Fruit fly (Drosophila melanogaster) whole organism, embryonic: ENCODE data around the gene CG13407.
A peak's percentile ranks its signal among the peaks of the same experiment; 100 is the strongest.

Experiments used
- CG11695 ChIP-seq: fragments of 200-800 bp; sonication (Bioruptor generic); IDR thresholded peaks from 3 replicates; pipeline ENCODE4 v1.3.6; 2022; ENCODE audit warnings: missing biosample characterization, missing genetic modification characterization
- CG12236 ChIP-seq: fragments of 200-800 bp; sonication (Bioruptor generic); optimal IDR thresholded peaks from 2 replicates; lab custom pipeline; 2016; ENCODE audit warnings: missing biosample characterization, missing genetic modification characterization
- CG12942 ChIP-seq: fragments of 200-800 bp; sonication (Bioruptor generic); optimal IDR thresholded peaks from 3 replicates; lab custom pipeline; 2016; ENCODE audit warnings: missing biosample characterization, missing genetic modification characterization
- CG13287 ChIP-seq: fragments of 200-800 bp; sonication (Bioruptor generic); IDR thresholded peaks from 2 replicates; pipeline ENCODE4 v1.3.6; 2022; ENCODE audit warnings: missing biosample characterization, missing genetic modification characterization; ENCODE audit not compliant: partially characterized antibody
- CG14965 ChIP-seq: fragments of 200-800 bp; sonication (Bioruptor generic); optimal IDR thresholded peaks from 2 replicates; lab custom pipeline; 2016; ENCODE audit warnings: missing biosample characterization, missing genetic modification characterization, borderline replicate concordance
- CG15479 ChIP-seq: fragments of 200-800 bp; sonication (Bioruptor generic); optimal IDR thresholded peaks from 3 replicates; lab custom pipeline; 2019; ENCODE audit warnings: missing biosample characterization, mild to moderate bottlenecking, missing genetic modification characterization, moderate library complexity
- CG15514 ChIP-seq: fragments of 200-800 bp; sonication (Bioruptor generic); optimal IDR thresholded peaks from 3 replicates; lab custom pipeline; 2017; ENCODE audit warnings: missing biosample characterization, missing genetic modification characterization, mild to moderate bottlenecking, moderate library complexity, missing genetic modification reagents
- CG16813 ChIP-seq: fragments of 200-800 bp; sonication (Bioruptor generic); IDR thresholded peaks from 3 replicates; pipeline ENCODE4 v1.3.6; 2022; ENCODE audit warnings: missing biosample characterization, missing genetic modification characterization; ENCODE audit not compliant: partially characterized antibody
- CG18764 ChIP-seq: fragments of 200-800 bp; sonication (Bioruptor generic); optimal IDR thresholded peaks from 3 replicates; lab custom pipeline; 2016; ENCODE audit warnings: missing biosample characterization, missing genetic modification characterization
- CG4282 ChIP-seq: fragments of 200-800 bp; sonication (Bioruptor generic); optimal IDR thresholded peaks from 2 replicates; lab custom pipeline; 2016; ENCODE audit warnings: missing biosample characterization, missing genetic modification characterization
- CG4404 ChIP-seq: fragments of 200-800 bp; sonication (Bioruptor generic); IDR thresholded peaks from 2 replicates; pipeline ENCODE4 v1.3.6; 2022; ENCODE audit warnings: missing biosample characterization, missing genetic modification characterization
- CG5953 ChIP-seq: fragments of 200-800 bp; sonication (Bioruptor generic); IDR thresholded peaks from 2 replicates; pipeline ENCODE4 v1.3.6; 2022; ENCODE audit warnings: missing biosample characterization, missing genetic modification characterization
- CG6254 ChIP-seq: fragments of 200-800 bp; sonication (Bioruptor generic); optimal IDR thresholded peaks from 3 replicates; lab custom pipeline; 2017; ENCODE audit warnings: mild to moderate bottlenecking, missing biosample characterization, missing genetic modification reagents, missing genetic modification characterization
- CG7839 ChIP-seq: fragments of 200-800 bp; sonication (Bioruptor generic); optimal IDR thresholded peaks from 3 replicates; lab custom pipeline; 2018; ENCODE audit warnings: missing biosample characterization, mild to moderate bottlenecking, missing genetic modification characterization, moderate library complexity
- CG8765 ChIP-seq: fragments of 200-800 bp; sonication (Bioruptor generic); IDR thresholded peaks from 2 replicates; pipeline ENCODE4 v1.3.6; 2022; ENCODE audit warnings: missing biosample characterization, missing genetic modification characterization
- CG8924 ChIP-seq: fragments of 200-800 bp; optimal IDR thresholded peaks from 3 replicates; lab custom pipeline; 2019; ENCODE audit warnings: missing biosample characterization, mild to moderate bottlenecking, missing genetic modification characterization, moderate library complexity
- CG9727 ChIP-seq: fragments of 200-800 bp; sonication (Bioruptor generic); optimal IDR thresholded peaks from 3 replicates; lab custom pipeline; 2017; ENCODE audit warnings: missing biosample characterization, mild to moderate bottlenecking, missing genetic modification characterization
- CG9817 ChIP-seq: fragments of 200-800 bp; sonication (Bioruptor generic); optimal IDR thresholded peaks from 2 replicates; lab custom pipeline; 2018; ENCODE audit warnings: missing biosample characterization, mild to moderate bottlenecking, missing genetic modification characterization, moderate library complexity
- Dad ChIP-seq: fragments of 200-800 bp; sonication (Bioruptor generic); optimal IDR thresholded peaks from 3 replicates; lab custom pipeline; 2016; ENCODE audit warnings: missing biosample characterization, missing genetic modification characterization
- Dfd ChIP-seq, 2 experiments: fragments of >200 bp; optimal IDR thresholded peaks; 2 replicates each; lab custom pipeline; 2017; ENCODE audit warnings: missing biosample characterization in 2 of 2, missing genetic modification characterization in 2 of 2
- HLH3B ChIP-seq: fragments of 200-800 bp; sonication (Bioruptor generic); IDR thresholded peaks from 2 replicates; pipeline ENCODE4 v1.3.6; 2022; ENCODE audit warnings: missing biosample characterization, missing genetic modification characterization
- Hand ChIP-seq: fragments of 200-800 bp; sonication (Bioruptor generic); optimal IDR thresholded peaks from 2 replicates; lab custom pipeline; 2017; ENCODE audit warnings: mild to moderate bottlenecking, missing biosample characterization, missing genetic modification reagents, missing genetic modification characterization
- Hr3 ChIP-seq: fragments of 200-800 bp; sonication (Bioruptor generic); optimal IDR thresholded peaks from 3 replicates; lab custom pipeline; 2016; ENCODE audit warnings: missing biosample characterization, missing genetic modification characterization
- Hsf ChIP-seq: fragments of 200-800 bp; sonication (Bioruptor generic); optimal IDR thresholded peaks from 3 replicates; lab custom pipeline; 2016; ENCODE audit warnings: missing biosample characterization, missing genetic modification characterization
- Mad ChIP-seq: fragments of 200-800 bp; sonication (Bioruptor generic); optimal IDR thresholded peaks from 2 replicates; lab custom pipeline; 2016; ENCODE audit warnings: missing biosample characterization, missing genetic modification characterization
- Max ChIP-seq: fragments of 200-800 bp; sonication (Bioruptor generic); optimal IDR thresholded peaks from 2 replicates; lab custom pipeline; 2016; ENCODE audit warnings: missing biosample characterization, mild to moderate bottlenecking, missing genetic modification characterization
- Sox100B ChIP-seq: fragments of 200-800 bp; sonication (Bioruptor generic); optimal IDR thresholded peaks from 3 replicates; lab custom pipeline; 2018; ENCODE audit warnings: missing biosample characterization, mild to moderate bottlenecking, missing genetic modification characterization
- abd-A ChIP-seq: fragments of 200-800 bp; sonication (Bioruptor generic); optimal IDR thresholded peaks from 3 replicates; lab custom pipeline; 2019; ENCODE audit warnings: missing biosample characterization, mild to moderate bottlenecking, missing genetic modification characterization, moderate library complexity
- ase ChIP-seq: fragments of 200-800 bp; sonication (Bioruptor generic); IDR thresholded peaks from 3 replicates; pipeline ENCODE4 v1.3.6; 2022; ENCODE audit warnings: missing biosample characterization, missing genetic modification characterization
- bbx ChIP-seq: fragments of 200-800 bp; sonication (Bioruptor generic); IDR thresholded peaks from 2 replicates; pipeline ENCODE4 v1.3.6; 2022; ENCODE audit warnings: missing biosample characterization, missing genetic modification characterization; ENCODE audit not compliant: partially characterized antibody
- bcd ChIP-seq: fragments of 200-800 bp; sonication (Bioruptor generic); optimal IDR thresholded peaks from 2 replicates; lab custom pipeline; 2017; ENCODE audit warnings: missing biosample characterization, mild to moderate bottlenecking, missing genetic modification characterization
- bigmax ChIP-seq: fragments of 200-800 bp; sonication (Bioruptor generic); optimal IDR thresholded peaks from 2 replicates; lab custom pipeline; 2018; ENCODE audit warnings: missing biosample characterization, mild to moderate bottlenecking, missing genetic modification characterization
- bowl ChIP-seq: fragments of 200-800 bp; sonication (Bioruptor generic); IDR thresholded peaks from 2 replicates; pipeline ENCODE4 v1.3.6; 2022; ENCODE audit warnings: missing biosample characterization, missing genetic modification characterization
- cato ChIP-seq: fragments of 200-800 bp; sonication (Bioruptor generic); optimal IDR thresholded peaks from 2 replicates; lab custom pipeline; 2016; ENCODE audit warnings: missing biosample characterization, missing genetic modification characterization, borderline replicate concordance
- ci ChIP-seq: fragments of 200-800 bp; sonication (Bioruptor generic); IDR thresholded peaks from 3 replicates; pipeline ENCODE4 v1.3.6; 2022; ENCODE audit warnings: missing biosample characterization, missing genetic modification characterization
- crp ChIP-seq, 2 experiments: fragments of 200-800 bp; sonication (Bioruptor generic); optimal IDR thresholded peaks; 2 replicates in 1 of 2; 3 replicates in 1 of 2; lab custom pipeline; 2017; ENCODE audit warnings: missing biosample characterization in 2 of 2, missing genetic modification characterization in 2 of 2, mild to moderate bottlenecking in 1 of 2, moderate library complexity in 1 of 2
- disco-r ChIP-seq: fragments of 200-800 bp; sonication (Bioruptor generic); optimal IDR thresholded peaks from 2 replicates; lab custom pipeline; 2016; ENCODE audit warnings: missing biosample characterization, missing genetic modification characterization
- grn ChIP-seq: fragments of 200-800 bp; sonication (Bioruptor generic); optimal IDR thresholded peaks from 3 replicates; lab custom pipeline; 2017; ENCODE audit warnings: missing biosample characterization, missing genetic modification characterization
- gsb-n ChIP-seq: fragments of 200-800 bp; sonication (Bioruptor generic); optimal IDR thresholded peaks from 3 replicates; lab custom pipeline; 2018; ENCODE audit warnings: missing biosample characterization, mild to moderate bottlenecking, missing genetic modification characterization
- hb ChIP-seq: fragments of 200-800 bp; sonication (Bioruptor generic); IDR thresholded peaks from 3 replicates; pipeline ENCODE4 v1.3.6; 2022; ENCODE audit warnings: missing biosample characterization, missing genetic modification characterization; ENCODE audit not compliant: partially characterized antibody
- jumu ChIP-seq: fragments of 200-800 bp; sonication (Bioruptor generic); optimal IDR thresholded peaks from 3 replicates; lab custom pipeline; 2016; ENCODE audit warnings: missing biosample characterization, missing genetic modification characterization
- lov ChIP-seq, 2 experiments: fragments of 200-800 bp in 1 of 2; fragments of >200 bp in 1 of 2; sonication (Bioruptor generic) in 1 of 2; IDR thresholded peaks in 1 of 2; optimal IDR thresholded peaks in 1 of 2; 2 replicates in 1 of 2; 3 replicates in 1 of 2; pipeline versions ENCODE4 v1.3.6 to Lab custom; 2017 to 2022; ENCODE audit warnings: missing biosample characterization in 1 of 2, missing genetic modification characterization in 1 of 2
- pzg ChIP-seq: fragments of 200-800 bp; sonication (Bioruptor generic); optimal IDR thresholded peaks from 3 replicates; lab custom pipeline; 2018; ENCODE audit warnings: missing biosample characterization, mild to moderate bottlenecking, missing genetic modification characterization, moderate library complexity
- row ChIP-seq: fragments of 200-800 bp; sonication (Bioruptor generic); IDR thresholded peaks from 3 replicates; pipeline ENCODE4 v1.3.6; 2022; ENCODE audit warnings: missing biosample characterization, missing genetic modification characterization
- so ChIP-seq: fragments of 200-800 bp; sonication (Bioruptor generic); IDR thresholded peaks from 3 replicates; pipeline ENCODE4 v1.3.6; 2022; ENCODE audit warnings: missing biosample characterization, missing genetic modification characterization
- tin ChIP-seq: fragments of 200-800 bp; sonication (Bioruptor generic); optimal IDR thresholded peaks from 3 replicates; lab custom pipeline; 2016; ENCODE audit warnings: missing biosample characterization, missing genetic modification characterization
- tup ChIP-seq: fragments of 200-800 bp; sonication (Bioruptor generic); optimal IDR thresholded peaks from 2 replicates; lab custom pipeline; 2016; ENCODE audit warnings: missing biosample characterization, mild to moderate bottlenecking, missing genetic modification characterization, moderate library complexity
- twi ChIP-seq: fragments of 200-800 bp; optimal IDR thresholded peaks from 2 replicates; lab custom pipeline; 2019; ENCODE audit warnings: missing biosample characterization, mild to moderate bottlenecking, missing genetic modification characterization, moderate library complexity
- vfl ChIP-seq: fragments of 200-800 bp; sonication (Bioruptor generic); optimal IDR thresholded peaks from 2 replicates; lab custom pipeline; 2016; ENCODE audit warnings: missing biosample characterization, missing genetic modification characterization
- zf30C ChIP-seq: fragments of 200-800 bp; sonication (Bioruptor generic); optimal IDR thresholded peaks from 3 replicates; lab custom pipeline; 2018; ENCODE audit warnings: missing biosample characterization, mild to moderate bottlenecking, missing genetic modification characterization

Gene CG13407

DNA sequence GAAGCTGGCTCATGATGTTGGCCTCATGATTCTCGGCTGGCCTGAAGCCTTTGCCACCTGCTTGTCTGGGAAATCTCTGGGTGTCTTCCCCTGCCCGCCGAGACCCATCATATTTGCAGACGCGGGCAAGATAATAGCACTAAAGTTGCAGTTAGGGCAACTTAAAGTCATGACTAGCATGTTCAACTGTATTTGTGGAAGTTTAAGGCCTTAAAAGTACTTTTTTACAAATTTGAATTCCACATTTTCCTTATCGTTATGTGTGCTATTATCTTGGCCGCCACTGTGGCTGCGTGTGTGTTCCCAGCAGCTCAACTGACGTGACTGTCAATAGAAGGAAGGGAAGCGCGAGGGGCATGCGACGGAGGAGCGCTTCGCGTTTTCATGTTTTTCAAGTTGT lies 35.9 kb downstream of the CG13407 start (continued):
- TF ChIP-seq bowl (GFP tag; lab: Robert Waterston, UW) (no peak), CG15479 (GFP tag; lab: Kevin White, UChicago) (no peak), ase (GFP tag; lab: Robert Waterston, UW) (peak; percentile 77), bcd (GFP tag; lab: Kevin White, UChicago) (peak; percentile 60), Hand (GFP tag; lab: Kevin White, UChicago) (no peak), Max (GFP tag; lab: Kevin White, UChicago) (peak; percentile 52), Dfd (GFP tag; optimal IDR thresholded peaks at IDR 0.05; lab: Kevin White, UChicago) (no peak), bigmax (GFP tag; lab: Kevin White, UChicago) (no peak), CG11695 (peak; percentile 52; the same call in 1 of the 3 replicates), CG6254 (GFP tag; lab: Kevin White, UChicago) (peak; percentile 72), crp (GFP tag; optimal IDR thresholded peaks at IDR 0.05; lab: Kevin White, UChicago) (no peak), CG7839 (tag; lab: Kevin White, UChicago) (peak; percentile 70), Mad (GFP tag; lab: Kevin White, UChicago) (peak; percentile 42), CG15514 (GFP tag; lab: Kevin White, UChicago) (no peak), tin (GFP tag; lab: Kevin White, UChicago) (peak; percentile 65), CG16813 (GFP tag; lab: Robert Waterston, UW) (no peak), so (peak; percentile 56; the same call in 1 of the 3 replicates), Hsf (GFP tag; lab: Kevin White, UChicago) (peak; percentile 59), CG8765 (peak; percentile 65), HLH3B (GFP tag; lab: Robert Waterston, UW) (peak; percentile 59; the same call in 1 of the 2 replicates), grn (no peak), CG12236 (GFP tag; lab: Kevin White, UChicago) (peak; percentile 51), abd-A (tag; lab: Kevin White, UChicago) (no peak), pzg (GFP tag; lab: Kevin White, UChicago) (no peak), tup (peak; percentile 22), Hr3 (GFP tag; lab: Kevin White, UChicago) (peak; percentile 35), hb (GFP tag; lab: Robert Waterston, UW) (no peak), row (peak; percentile 31; the same call in 2 of the 3 replicates), vfl (GFP tag; lab: Kevin White, UChicago) (no peak), Dad (GFP tag; lab: Kevin White, UChicago) (peak; percentile 80), CG4282 (GFP tag; lab: Kevin White, UChicago) (peak; percentile 20), zf30C (no peak), Sox100B (no peak), bbx (GFP tag; lab: Robert Waterston, UW) (no peak), cato (GFP tag; lab: Kevin White, UChicago) (no peak), CG8924 (tag; lab: Kevin White, UChicago) (peak; percentile 44), CG18764 (GFP tag; lab: Kevin White, UChicago) (peak; percentile 14), CG14965 (no peak), CG13287 (no peak), jumu (GFP tag; lab: Kevin White, UChicago) (peak; percentile 74), twi (tag; lab: Kevin White, UChicago) (no peak), lov (optimal IDR thresholded peaks at IDR 0.05; lab: Kevin White, UChicago) (no peak), lov (GFP tag; IDR thresholded peaks at IDR 0.05; lab: Robert Waterston, UW) (peak; percentile 74; the same call in 2 of the 3 replicates), CG4404 (peak; percentile 76), CG9727 (GFP tag; lab: Kevin White, UChicago) (peak; percentile 75), disco-r (GFP tag; lab: Kevin White, UChicago) (peak; percentile 16), CG5953 (GFP tag; lab: Robert Waterston, UW) (peak; percentile 31; the same call in 1 of the 2 replicates), CG9817 (tag; lab: Kevin White, UChicago) (peak; percentile 18), ci (GFP tag; lab: Robert Waterston, UW) (peak; percentile 88), gsb-n (tag; lab: Kevin White, UChicago) (peak; percentile 72), CG12942 (GFP tag; lab: Kevin White, UChicago) (peak; percentile 33)
